Fruit fly (Drosophila melanogaster) whole organism, embryonic: Measurements from ENCODE around the gene His3.3B.
A peak's percentile ranks its signal among the peaks of the same experiment; 100 is the strongest.

Experiments used
- Antp ChIP-seq: fragments of 200-800 bp; sonication (Bioruptor generic); optimal IDR thresholded peaks from 3 replicates; lab custom pipeline; 2016; ENCODE audit warnings: missing biosample characterization, missing genetic modification characterization
- B-H1 ChIP-seq: fragments of 200-800 bp; sonication (Bioruptor generic); IDR thresholded peaks from 3 replicates; pipeline ENCODE4 v1.3.6; 2022; ENCODE audit warnings: missing biosample characterization, missing genetic modification characterization
- BtbVII ChIP-seq: fragments of 200-800 bp; sonication (Bioruptor generic); optimal IDR thresholded peaks from 3 replicates; lab custom pipeline; 2017; ENCODE audit warnings: missing biosample characterization, mild to moderate bottlenecking, missing genetic modification characterization
- C15 ChIP-seq: fragments of 200-800 bp; sonication (Bioruptor generic); IDR thresholded peaks from 3 replicates; pipeline ENCODE4 v1.3.6; 2022; ENCODE audit warnings: missing biosample characterization, missing genetic modification characterization
- CG10462 ChIP-seq: fragments of 200-800 bp; sonication (Bioruptor generic); optimal IDR thresholded peaks from 2 replicates; lab custom pipeline; 2016; ENCODE audit warnings: missing biosample characterization, missing genetic modification characterization
- CG10654 ChIP-seq: fragments of 200-800 bp; sonication (Bioruptor generic); optimal IDR thresholded peaks from 2 replicates; lab custom pipeline; 2016; ENCODE audit warnings: missing biosample characterization, missing genetic modification characterization
- CG10959 ChIP-seq: fragments of 200-800 bp; sonication (Bioruptor generic); IDR thresholded peaks from 2 replicates; pipeline ENCODE4 v1.3.6; 2022; ENCODE audit warnings: missing biosample characterization, missing genetic modification characterization
- CG12071 ChIP-seq: fragments of 200-800 bp; sonication (Bioruptor generic); optimal IDR thresholded peaks from 3 replicates; lab custom pipeline; 2018; ENCODE audit warnings: missing biosample characterization, mild to moderate bottlenecking, missing genetic modification characterization
- CG12104 ChIP-seq: fragments of 200-800 bp; sonication (Bioruptor generic); optimal IDR thresholded peaks from 3 replicates; lab custom pipeline; 2016; ENCODE audit warnings: missing biosample characterization, missing genetic modification characterization
- CG12391 ChIP-seq: fragments of 200-800 bp; sonication (Bioruptor generic); optimal IDR thresholded peaks from 3 replicates; lab custom pipeline; 2018; ENCODE audit warnings: missing biosample characterization, mild to moderate bottlenecking, missing genetic modification characterization, moderate library complexity
- CG12659 ChIP-seq: fragments of 200-800 bp; sonication (Bioruptor generic); optimal IDR thresholded peaks from 3 replicates; lab custom pipeline; 2017; ENCODE audit warnings: mild to moderate bottlenecking, missing biosample characterization, missing genetic modification reagents, missing genetic modification characterization
- CG12744 ChIP-seq: fragments of 200-800 bp; sonication (Bioruptor generic); optimal IDR thresholded peaks from 2 replicates; lab custom pipeline; 2016; ENCODE audit warnings: missing biosample characterization, missing genetic modification characterization
- CG14441 ChIP-seq: fragments of 200-800 bp; sonication (Bioruptor generic); IDR thresholded peaks from 2 replicates; pipeline ENCODE4 v1.3.6; 2022; ENCODE audit warnings: missing biosample characterization, missing genetic modification characterization
- CG1603 ChIP-seq: fragments of 200-800 bp; sonication (Bioruptor generic); optimal IDR thresholded peaks from 2 replicates; lab custom pipeline; 2019; ENCODE audit warnings: missing biosample characterization, mild to moderate bottlenecking, missing genetic modification characterization, moderate library complexity
- CG17328 ChIP-seq: fragments of 200-800 bp; sonication (Bioruptor generic); IDR thresholded peaks from 2 replicates; pipeline ENCODE4 v1.3.6; 2022; ENCODE audit warnings: missing biosample characterization, missing genetic modification characterization
- CG17912 ChIP-seq: fragments of 200-800 bp; sonication (Bioruptor generic); optimal IDR thresholded peaks from 2 replicates; lab custom pipeline; 2018; ENCODE audit warnings: missing biosample characterization, mild to moderate bottlenecking, missing genetic modification characterization
- CG2199 ChIP-seq: fragments of 200-800 bp; sonication (Bioruptor generic); IDR thresholded peaks from 3 replicates; pipeline ENCODE4 v1.3.6; 2022; ENCODE audit warnings: missing biosample characterization, missing genetic modification characterization
- CG30431 ChIP-seq: fragments of 200-800 bp; sonication (Bioruptor generic); optimal IDR thresholded peaks from 2 replicates; lab custom pipeline; 2017; ENCODE audit warnings: missing biosample characterization, missing genetic modification characterization
- CG31388 ChIP-seq: fragments of 200-800 bp; sonication (Bioruptor generic); optimal IDR thresholded peaks from 2 replicates; lab custom pipeline; 2016; ENCODE audit warnings: missing biosample characterization, missing genetic modification characterization
- CG34376 ChIP-seq: fragments of 200-800 bp; sonication (Bioruptor generic); optimal IDR thresholded peaks from 2 replicates; lab custom pipeline; 2018; ENCODE audit warnings: missing biosample characterization, mild to moderate bottlenecking, missing genetic modification characterization
- CG5180 ChIP-seq: fragments of 200-800 bp; sonication (Bioruptor generic); optimal IDR thresholded peaks from 3 replicates; lab custom pipeline; 2017; ENCODE audit warnings: missing biosample characterization, missing genetic modification characterization, mild to moderate bottlenecking, moderate library complexity, missing genetic modification reagents
- CG6765 ChIP-seq: fragments of 200-800 bp; sonication (Bioruptor generic); optimal IDR thresholded peaks from 3 replicates; lab custom pipeline; 2017; ENCODE audit warnings: missing biosample characterization, mild to moderate bottlenecking, missing genetic modification characterization
- CG8281 ChIP-seq: fragments of 200-800 bp; sonication (Bioruptor generic); optimal IDR thresholded peaks from 2 replicates; lab custom pipeline; 2018; ENCODE audit warnings: missing biosample characterization, mild to moderate bottlenecking, missing genetic modification characterization, moderate library complexity
- CG9437 ChIP-seq: fragments of 200-800 bp; sonication (Bioruptor generic); optimal IDR thresholded peaks from 2 replicates; lab custom pipeline; 2018; ENCODE audit warnings: missing biosample characterization, mild to moderate bottlenecking, missing genetic modification characterization
- CG9727 ChIP-seq: fragments of 200-800 bp; sonication (Bioruptor generic); optimal IDR thresholded peaks from 3 replicates; lab custom pipeline; 2017; ENCODE audit warnings: missing biosample characterization, mild to moderate bottlenecking, missing genetic modification characterization
- CoRest ChIP-seq: fragments of 200-800 bp; sonication (Bioruptor generic); optimal IDR thresholded peaks from 3 replicates; lab custom pipeline; 2018; ENCODE audit warnings: missing biosample characterization, mild to moderate bottlenecking, missing genetic modification characterization, moderate library complexity
- Dip3 ChIP-seq: fragments of 200-800 bp; sonication (Bioruptor generic); optimal IDR thresholded peaks from 3 replicates; lab custom pipeline; 2016; ENCODE audit warnings: missing biosample characterization, missing genetic modification characterization
- Doc3 ChIP-seq: fragments of 200-800 bp; sonication (Bioruptor generic); IDR thresholded peaks from 3 replicates; pipeline ENCODE4 v1.3.6; 2022; ENCODE audit warnings: missing biosample characterization, missing genetic modification characterization; ENCODE audit not compliant: partially characterized antibody
- Eip74EF ChIP-seq, 2 experiments: fragments of 200-800 bp in 1 of 2; fragments of >200 bp in 1 of 2; sonication (Bioruptor generic) in 1 of 2; optimal IDR thresholded peaks; 2 replicates each; lab custom pipeline; 2017 to 2019; ENCODE audit warnings: missing biosample characterization in 2 of 2, missing genetic modification characterization in 2 of 2, mild to moderate bottlenecking in 1 of 2, moderate library complexity in 1 of 2
- Gsc ChIP-seq: fragments of 200-800 bp; sonication (Bioruptor generic); IDR thresholded peaks from 2 replicates; pipeline ENCODE4 v1.3.6; 2022; ENCODE audit warnings: missing biosample characterization, missing genetic modification characterization
- HHEX ChIP-seq: fragments of 200-800 bp; sonication (Bioruptor generic); optimal IDR thresholded peaks from 3 replicates; lab custom pipeline; 2017; ENCODE audit warnings: missing biosample characterization, mild to moderate bottlenecking, missing genetic modification characterization, missing genetic modification reagents
- Hr3 ChIP-seq: fragments of 200-800 bp; sonication (Bioruptor generic); optimal IDR thresholded peaks from 3 replicates; lab custom pipeline; 2016; ENCODE audit warnings: missing biosample characterization, missing genetic modification characterization
- Lhr ChIP-seq: fragments of 200-800 bp; sonication (Bioruptor generic); optimal IDR thresholded peaks from 3 replicates; lab custom pipeline; 2017; ENCODE audit warnings: mild to moderate bottlenecking, missing biosample characterization, missing genetic modification reagents, missing genetic modification characterization
- MBD-R2 ChIP-seq: fragments of 200-800 bp; sonication (Bioruptor generic); IDR thresholded peaks from 2 replicates; pipeline ENCODE4 v1.3.6; 2022; ENCODE audit warnings: missing biosample characterization, missing genetic modification characterization
- Poxn ChIP-seq: fragments of 200-800 bp; sonication (Bioruptor generic); IDR thresholded peaks from 2 replicates; pipeline ENCODE4 v1.3.6; 2022; ENCODE audit warnings: missing biosample characterization, missing genetic modification characterization
- Ptx1 ChIP-seq: fragments of 200-800 bp; sonication (Bioruptor generic); IDR thresholded peaks from 2 replicates; pipeline ENCODE4 v1.3.6; 2022; ENCODE audit warnings: missing biosample characterization, missing genetic modification characterization
- Scr ChIP-seq: fragments of 200-800 bp; sonication (Bioruptor generic); IDR thresholded peaks from 2 replicates; pipeline ENCODE4 v1.3.6; 2022; ENCODE audit warnings: missing biosample characterization, missing genetic modification characterization; ENCODE audit not compliant: partially characterized antibody
- YL-1 ChIP-seq: fragments of 200-800 bp; sonication (Bioruptor generic); optimal IDR thresholded peaks from 3 replicates; lab custom pipeline; 2017; ENCODE audit warnings: missing biosample characterization, mild to moderate bottlenecking, missing genetic modification characterization
- cas ChIP-seq: fragments of 200-800 bp; sonication (Bioruptor generic); IDR thresholded peaks from 2 replicates; pipeline ENCODE4 v1.3.6; 2022; ENCODE audit warnings: missing biosample characterization, missing genetic modification characterization
- dm ChIP-seq: fragments of 200-800 bp; sonication (Bioruptor generic); optimal IDR thresholded peaks from 3 replicates; lab custom pipeline; 2016; ENCODE audit warnings: missing biosample characterization, missing genetic modification characterization
- fu2 ChIP-seq: fragments of 200-800 bp; sonication (Bioruptor generic); optimal IDR thresholded peaks from 2 replicates; lab custom pipeline; 2016; ENCODE audit warnings: missing biosample characterization, missing genetic modification characterization
- lbe ChIP-seq: fragments of 200-800 bp; sonication (Bioruptor generic); optimal IDR thresholded peaks from 2 replicates; lab custom pipeline; 2016; ENCODE audit warnings: missing biosample characterization, mild to moderate bottlenecking, missing genetic modification characterization
- lov ChIP-seq, 2 experiments: fragments of 200-800 bp in 1 of 2; fragments of >200 bp in 1 of 2; sonication (Bioruptor generic) in 1 of 2; IDR thresholded peaks in 1 of 2; optimal IDR thresholded peaks in 1 of 2; 2 replicates in 1 of 2; 3 replicates in 1 of 2; pipeline versions ENCODE4 v1.3.6 to Lab custom; 2017 to 2022; ENCODE audit warnings: missing biosample characterization in 1 of 2, missing genetic modification characterization in 1 of 2
- sens-2 ChIP-seq: fragments of 200-800 bp; sonication (Bioruptor generic); IDR thresholded peaks from 2 replicates; pipeline ENCODE4 v1.3.6; 2022; ENCODE audit warnings: missing biosample characterization, missing genetic modification characterization
- sr ChIP-seq: fragments of 200-800 bp; sonication (Bioruptor generic); IDR thresholded peaks from 3 replicates; pipeline ENCODE4 v1.3.6; 2022; ENCODE audit warnings: missing biosample characterization, missing genetic modification characterization
- stwl ChIP-seq: fragments of 200-800 bp; sonication (Bioruptor generic); optimal IDR thresholded peaks from 3 replicates; lab custom pipeline; 2018; ENCODE audit warnings: missing biosample characterization, mild to moderate bottlenecking, missing genetic modification characterization, moderate library complexity
- toy ChIP-seq: fragments of 200-800 bp; sonication (Bioruptor generic); IDR thresholded peaks from 2 replicates; pipeline ENCODE4 v1.3.6; 2022; ENCODE audit warnings: missing biosample characterization, missing genetic modification characterization
- tup ChIP-seq: fragments of 200-800 bp; sonication (Bioruptor generic); optimal IDR thresholded peaks from 2 replicates; lab custom pipeline; 2016; ENCODE audit warnings: missing biosample characterization, mild to moderate bottlenecking, missing genetic modification characterization, moderate library complexity
- twi ChIP-seq: fragments of 200-800 bp; optimal IDR thresholded peaks from 2 replicates; lab custom pipeline; 2019; ENCODE audit warnings: missing biosample characterization, mild to moderate bottlenecking, missing genetic modification characterization, moderate library complexity
- zf30C ChIP-seq: fragments of 200-800 bp; sonication (Bioruptor generic); optimal IDR thresholded peaks from 3 replicates; lab custom pipeline; 2018; ENCODE audit warnings: missing biosample characterization, mild to moderate bottlenecking, missing genetic modification characterization

Gene His3.3B

DNA sequence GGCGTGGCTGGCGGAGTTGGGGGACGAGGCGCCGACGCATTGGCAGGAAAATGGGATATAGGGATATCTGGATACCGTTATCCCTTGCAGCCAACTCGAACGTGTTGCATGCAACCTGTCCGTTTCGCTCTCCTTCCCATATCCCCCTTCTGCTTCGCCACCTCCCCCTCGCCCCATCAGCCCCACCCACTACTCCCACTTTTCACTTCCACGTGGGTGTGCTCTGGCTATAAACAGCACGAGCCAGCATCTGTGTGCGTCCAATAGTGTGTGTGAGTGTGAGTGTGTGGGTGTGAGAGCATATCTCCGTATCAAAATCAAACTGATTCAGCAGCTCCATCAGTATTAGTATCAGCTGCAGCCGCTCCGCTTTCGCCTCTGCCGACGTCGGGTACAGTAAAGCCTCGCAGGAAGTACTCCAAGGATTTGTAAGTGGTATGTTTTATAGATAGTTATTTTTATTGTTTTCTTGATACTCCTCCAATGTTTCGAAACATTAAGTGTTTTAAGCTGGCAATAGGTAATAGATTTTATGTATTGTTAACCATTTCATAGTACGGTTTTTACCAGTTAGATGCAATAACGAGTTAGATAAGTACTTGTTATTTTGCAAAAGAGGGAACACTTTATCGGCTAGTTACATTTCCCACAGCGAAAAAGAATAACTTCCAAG is 37.4 kb downstream of the His3.3B start (continued):
- peak in 1 of 2 experiments; percentile 74 for TF ChIP-seq Eip74EF (GFP tag; optimal IDR thresholded peaks at IDR 0.05; lab: Kevin White, UChicago)
- no peak for TF ChIP-seq YL-1 (GFP tag; lab: Kevin White, UChicago)
- no peak for TF ChIP-seq tup
- TF ChIP-seq B-H1 (GFP tag; lab: Robert Waterston, UW): no peak
- TF ChIP-seq MBD-R2 (GFP tag; lab: Robert Waterston, UW): no peak; the same call in 1 of the 2 replicates
- TF ChIP-seq Doc3 (GFP tag; lab: Robert Waterston, UW): no peak
- TF ChIP-seq dm (GFP tag; lab: Kevin White, UChicago): no peak
- no peak for TF ChIP-seq Scr (GFP tag; lab: Robert Waterston, UW)
- no peak for TF ChIP-seq CG10462 (GFP tag; lab: Kevin White, UChicago)
- no peak for TF ChIP-seq Hr3
- no peak for TF ChIP-seq CG1603 (tag; lab: Kevin White, UChicago)
- peak; percentile 26 for TF ChIP-seq CG9727 (GFP tag; lab: Kevin White, UChicago)
- no peak for TF ChIP-seq CG12659 (GFP tag; lab: Kevin White, UChicago)
- TF ChIP-seq CG8281: no peak
- no peak for TF ChIP-seq CG31388 (GFP tag; lab: Kevin White, UChicago)
- TF ChIP-seq CG12744 (GFP tag; lab: Kevin White, UChicago): no peak
- TF ChIP-seq twi (tag; lab: Kevin White, UChicago): no peak
- no peak for TF ChIP-seq CoRest (tag; lab: Kevin White, UChicago)
- no peak for TF ChIP-seq Poxn (GFP tag; lab: Robert Waterston, UW)
- no peak for TF ChIP-seq CG6765 (GFP tag; lab: Kevin White, UChicago)
- peak; percentile 97 for TF ChIP-seq sr (GFP tag; lab: Robert Waterston, UW)
- TF ChIP-seq CG5180 (GFP tag; lab: Kevin White, UChicago): peak; percentile 97
- TF ChIP-seq zf30C (GFP tag; lab: Kevin White, UChicago): no peak
- no peak for TF ChIP-seq CG17328 (GFP tag; lab: Robert Waterston, UW)
- no peak for TF ChIP-seq CG30431
- no peak for TF ChIP-seq CG14441 (GFP tag; lab: Robert Waterston, UW)
- no peak for TF ChIP-seq Lhr
- TF ChIP-seq CG34376 (GFP tag; lab: Kevin White, UChicago): no peak
- no peak for TF ChIP-seq Gsc
- TF ChIP-seq Antp (GFP tag; lab: Kevin White, UChicago): peak; percentile 12
- peak; percentile 37 for TF ChIP-seq BtbVII
- no peak for TF ChIP-seq fu2 (GFP tag; lab: Kevin White, UChicago)
- no peak for TF ChIP-seq CG9437
- no peak for TF ChIP-seq toy (GFP tag; lab: Robert Waterston, UW)
- no peak for TF ChIP-seq stwl (tag; lab: Kevin White, UChicago)
- peak; percentile 53 for TF ChIP-seq Ptx1 (GFP tag; lab: Robert Waterston, UW)
- TF ChIP-seq cas (GFP tag; lab: Robert Waterston, UW): no peak
- no peak for TF ChIP-seq CG10959 (GFP tag; lab: Robert Waterston, UW)
- no peak for TF ChIP-seq CG12391 (tag; lab: Kevin White, UChicago)
- no peak for TF ChIP-seq C15 (GFP tag; lab: Robert Waterston, UW)
- no peak for TF ChIP-seq CG12071 (GFP tag; lab: Kevin White, UChicago)
- no peak for TF ChIP-seq CG17912
- no peak for TF ChIP-seq lbe
- TF ChIP-seq HHEX: peak; percentile 46
- TF ChIP-seq CG2199 (GFP tag; lab: Robert Waterston, UW): no peak
- TF ChIP-seq CG10654 (GFP tag; lab: Kevin White, UChicago): no peak
- no peak for TF ChIP-seq Dip3 (GFP tag; lab: Kevin White, UChicago)
- no peak for TF ChIP-seq lov (optimal IDR thresholded peaks at IDR 0.05; lab: Kevin White, UChicago)
- TF ChIP-seq lov (GFP tag; IDR thresholded peaks at IDR 0.05; lab: Robert Waterston, UW): no peak
- TF ChIP-seq sens-2 (GFP tag; lab: Robert Waterston, UW): no peak
- TF ChIP-seq CG12104: peak; percentile 17
